Fruit fly (Drosophila melanogaster): ENCODE data around the gene Pfdn1.

Pfdn1 gene

DNA sequence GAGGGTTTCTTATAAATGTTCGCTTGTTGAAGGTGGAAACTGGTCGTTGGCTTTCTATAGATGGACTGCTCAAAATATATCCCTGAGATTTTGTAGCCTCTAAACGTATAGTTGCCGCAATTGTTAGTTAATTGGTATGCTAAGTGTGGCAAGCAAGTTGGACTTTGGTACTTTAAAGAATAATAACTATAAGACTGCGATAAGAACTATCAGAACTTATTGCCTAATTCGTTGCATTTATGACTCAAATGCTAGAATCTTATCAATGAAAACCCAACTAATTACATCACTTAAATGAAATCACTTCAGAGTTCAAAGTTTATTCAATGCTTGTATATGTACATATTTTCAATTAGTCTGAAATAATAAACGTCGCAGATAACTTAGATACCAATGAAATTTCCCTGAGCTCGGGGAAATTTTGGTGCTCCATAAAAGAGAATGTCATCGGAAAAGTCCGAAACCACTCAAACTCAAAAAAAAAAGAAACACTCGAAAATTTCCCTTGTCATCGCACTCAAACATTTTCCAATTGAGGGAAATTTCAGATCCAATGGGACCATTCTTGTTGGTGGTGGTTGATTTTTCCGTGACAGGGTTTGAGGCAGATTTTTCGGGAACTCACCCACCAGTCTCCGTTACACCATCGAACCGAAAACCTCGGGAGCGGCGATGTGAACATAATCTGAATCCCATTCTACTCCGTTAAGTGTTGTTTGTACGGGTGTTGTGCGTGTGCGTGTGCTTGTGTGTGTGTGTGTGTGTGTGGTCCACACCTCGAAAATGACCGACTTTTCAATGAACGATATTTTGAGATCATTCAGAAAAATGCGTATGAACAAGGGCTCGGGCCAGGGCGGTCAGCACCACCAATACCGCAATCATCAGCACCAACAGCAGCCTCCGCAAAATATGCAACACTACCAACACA lies 22.2 kb downstream of the Pfdn1 start, which contains the start of gene CG45075 (continued):
- no peak for TF ChIP-seq CG4617 (GFP tag; optimal IDR thresholded peaks at IDR 0.05; ENCODE audit: borderline replicate concordance)
- TF ChIP-seq Bgb (GFP tag; IDR thresholded peaks at IDR 0.05; ENCODE audit: partially characterized antibody), result no peak; the same call in 1 of the 2 replicates
- no peak for TF ChIP-seq CG3726 (GFP tag; IDR thresholded peaks at IDR 0.05)
- no peak for TF ChIP-seq Dbx (GFP tag; IDR thresholded peaks at IDR 0.05)
- TF ChIP-seq gro (GFP tag; optimal IDR thresholded peaks at IDR 0.05), result no peak
- no peak for TF ChIP-seq CG33557 (GFP tag; optimal IDR thresholded peaks at IDR 0.05)
- TF ChIP-seq CG1603 (tag; optimal IDR thresholded peaks at IDR 0.05), result peak; percentile 2
- TF ChIP-seq CG10979 (tag; optimal IDR thresholded peaks at IDR 0.05), result peak; percentile 26
- no peak for TF ChIP-seq cato (GFP tag; optimal IDR thresholded peaks at IDR 0.05; ENCODE audit: borderline replicate concordance)
- peak; percentile 64; the same call in 1 of the 2 replicates for TF ChIP-seq vvl (GFP tag; IDR thresholded peaks at IDR 0.05)
- no peak for TF ChIP-seq TFAM (GFP tag; optimal IDR thresholded peaks at IDR 0.05)
- no peak for TF ChIP-seq ems (GFP tag; optimal IDR thresholded peaks at IDR 0.05)
- peak; percentile 27; the same call in 1 of the 2 replicates for TF ChIP-seq bbx (GFP tag; IDR thresholded peaks at IDR 0.05; ENCODE audit: partially characterized antibody)
- no peak for TF ChIP-seq Side (GFP tag; optimal IDR thresholded peaks at IDR 0.05)
- no peak for TF ChIP-seq CG12744 (GFP tag; optimal IDR thresholded peaks at IDR 0.05)
- TF ChIP-seq CG3407 (GFP tag; optimal IDR thresholded peaks at IDR 0.05), result no peak
- no peak for TF ChIP-seq cwo (GFP tag; optimal IDR thresholded peaks at IDR 0.05)
- TF ChIP-seq Doc2 (GFP tag; IDR thresholded peaks at IDR 0.05), result no peak
- TF ChIP-seq CG9215 (GFP tag; IDR thresholded peaks at IDR 0.05), result no peak
- TF ChIP-seq CG2202 (tag; optimal IDR thresholded peaks at IDR 0.05), result peak; percentile 35
- TF ChIP-seq D19A (tag; optimal IDR thresholded peaks at IDR 0.05), result no peak
- no peak for TF ChIP-seq wor (GFP tag; IDR thresholded peaks at IDR 0.05)
- no peak for TF ChIP-seq toy (GFP tag; IDR thresholded peaks at IDR 0.05)
- no peak for TF ChIP-seq pb (GFP tag; optimal IDR thresholded peaks at IDR 0.05)
- TF ChIP-seq CG15601 (tag; optimal IDR thresholded peaks at IDR 0.05), result peak; percentile 30
- no peak for TF ChIP-seq Dip3 (GFP tag; optimal IDR thresholded peaks at IDR 0.05)
- TF ChIP-seq Lpt (GFP tag; optimal IDR thresholded peaks at IDR 0.05), result no peak
- TF ChIP-seq CG3065 (GFP tag; optimal IDR thresholded peaks at IDR 0.05), result no peak
- TF ChIP-seq CG34224 (GFP tag; IDR thresholded peaks at IDR 0.05; ENCODE audit: partially characterized antibody), result no peak
- TF ChIP-seq Hr78 (GFP tag; optimal IDR thresholded peaks at IDR 0.05), result peak in 1 of 2 experiments; percentile 69
- no peak for TF ChIP-seq CG32772 (GFP tag; IDR thresholded peaks at IDR 0.05)
- TF ChIP-seq Scr (GFP tag; IDR thresholded peaks at IDR 0.05; ENCODE audit: partially characterized antibody), result peak; percentile 27; the same call in 1 of the 2 replicates
- peak; percentile 54 for TF ChIP-seq sens (GFP tag)
- TF ChIP-seq phol (tag; optimal IDR thresholded peaks at IDR 0.05), result no peak

- TF ChIP-seq CG7271 (tag; optimal IDR thresholded peaks at IDR 0.05) (peak; percentile 11), CG31388 (GFP tag; optimal IDR thresholded peaks at IDR 0.05) (no peak), CG18764 (GFP tag; optimal IDR thresholded peaks at IDR 0.05) (no peak), crol (GFP tag; IDR thresholded peaks at IDR 0.05) (peak; percentile 31; the same call in 1 of the 2 replicates), CG17359 (tag; optimal IDR thresholded peaks at IDR 0.05) (peak; percentile 34), pros (GFP tag; optimal IDR thresholded peaks at IDR 0.05) (peak; percentile 98), sd (tag; optimal IDR thresholded peaks at IDR 0.05) (no peak), z (GFP tag; IDR thresholded peaks at IDR 0.05) (peak; percentile 73; the same call in 2 of the 3 replicates), CG6791 (GFP tag; IDR thresholded peaks at IDR 0.05; ENCODE audit: partially characterized antibody) (no peak), crc (GFP tag; optimal IDR thresholded peaks at IDR 0.05) (no peak), lab (GFP tag; optimal IDR thresholded peaks at IDR 0.05) (peak; percentile 20), nerfin-1 (tag; optimal IDR thresholded peaks at IDR 0.05) (peak; percentile 39), tio (GFP tag; optimal IDR thresholded peaks at IDR 0.05) (no peak), CG13424 (tag; optimal IDR thresholded peaks at IDR 0.05) (no peak), gem (tag; optimal IDR thresholded peaks at IDR 0.05) (no peak), Nf-YB (GFP tag; optimal IDR thresholded peaks at IDR 0.05) (no peak)
Measured at dm6 chr2L:6092300-6092699, 23.4 kb downstream of the Pfdn1 start.

Measured in whole organism, embryonic.